Worm (Caenorhabditis elegans) whole organism, L1 larva: ENCODE data around the gene T08G2.2.

Experiments used
- C04F5.9 ChIP-seq: sonication (generic microtip); optimal IDR thresholded peaks from 2 replicates; lab custom pipeline; 2016; ENCODE audit warnings: missing genetic modification characterization, missing compliant biosample characterization
- C16A3.4 ChIP-seq: fragments of 150-350 bp; optimal IDR thresholded peaks from 2 replicates; lab custom pipeline; 2014; ENCODE audit warnings: missing biosample characterization, missing genetic modification characterization
- aha-1 ChIP-seq: fragments of 150-350 bp; optimal IDR thresholded peaks from 2 replicates; lab custom pipeline; 2014; ENCODE audit warnings: missing biosample characterization, missing genetic modification characterization
- ama-1 ChIP-seq: fragments of 150-350 bp; optimal IDR thresholded peaks from 2 replicates; lab custom pipeline; 2014
- blmp-1 ChIP-seq: fragments of 150-350 bp; optimal IDR thresholded peaks from 2 replicates; lab custom pipeline; 2014; ENCODE audit warnings: missing biosample characterization, missing genetic modification characterization
- ceh-63 ChIP-seq: fragments of 200-800 bp; sonication (Bioruptor generic); optimal IDR thresholded peaks from 2 replicates; lab custom pipeline; 2018; ENCODE audit warnings: mild to moderate bottlenecking, missing genetic modification characterization, missing compliant biosample characterization
- ceh-8 ChIP-seq: fragments of 200-800 bp; sonication (Bioruptor generic); optimal IDR thresholded peaks from 2 replicates; lab custom pipeline; 2018; ENCODE audit warnings: mild to moderate bottlenecking, missing genetic modification characterization, moderate library complexity, missing compliant biosample characterization
- ceh-82 ChIP-seq, 3 experiments: fragments of 150-350 bp in 1 of 3; sonication (generic microtip) in 2 of 3; optimal IDR thresholded peaks; 2 replicates each; lab custom pipeline; 2014 to 2017; ENCODE audit warnings: missing biosample characterization in 3 of 3, missing genetic modification characterization in 3 of 3
- ceh-88 ChIP-seq: fragments of 200-800 bp; sonication (Bioruptor generic); IDR thresholded peaks from 2 replicates; pipeline ENCODE4 v1.3.6; 2022; ENCODE audit warnings: missing genetic modification characterization, missing compliant biosample characterization
- ceh-90 ChIP-seq: sonication (generic microtip); optimal IDR thresholded peaks from 2 replicates; lab custom pipeline; 2016; ENCODE audit warnings: missing genetic modification characterization, missing compliant biosample characterization
- ces-1 ChIP-seq: fragments of 150-350 bp; optimal IDR thresholded peaks from 2 replicates; lab custom pipeline; 2014; ENCODE audit warnings: missing biosample characterization, missing genetic modification reagents, missing genetic modification characterization
- dpl-1 ChIP-seq, 3 experiments: fragments of 150-350 bp in 2 of 3; sonication (generic microtip) in 1 of 3; optimal IDR thresholded peaks; 2 replicates each; lab custom pipeline; 2014 to 2017; ENCODE audit warnings: missing biosample characterization in 3 of 3, missing genetic modification characterization in 3 of 3, missing genetic modification reagents in 3 of 3
- efl-1 ChIP-seq, 4 experiments: fragments of 150-350 bp; optimal IDR thresholded peaks in 3 of 4; peaks in 1 of 4; 1 replicate in 1 of 4; 2 replicates in 3 of 4; lab custom pipeline; 2014; ENCODE audit warnings: missing biosample characterization in 2 of 4, missing genetic modification characterization in 2 of 4, missing genetic modification reagents in 2 of 4
- egl-13 ChIP-seq: sonication (generic microtip); optimal IDR thresholded peaks from 2 replicates; lab custom pipeline; 2016; ENCODE audit warnings: missing genotype, missing genetic modification reagents, missing genetic modification characterization, missing compliant biosample characterization
- egl-27 ChIP-seq, 2 experiments: fragments of 150-350 bp in 1 of 2; sonication (generic microtip); optimal IDR thresholded peaks; 3 replicates each; lab custom pipeline; 2017 to 2018; ENCODE audit warnings: missing biosample characterization in 2 of 2, missing genetic modification characterization in 2 of 2, missing genetic modification reagents in 2 of 2
- elt-2 ChIP-seq: sonication (generic microtip); optimal IDR thresholded peaks from 2 replicates; lab custom pipeline; 2016; ENCODE audit warnings: missing genetic modification characterization, mild to moderate bottlenecking, inconsistent platforms, missing compliant biosample characterization, missing genetic modification reagents
- elt-3 ChIP-seq, 6 experiments: fragments of 150-350 bp in 1 of 6; sonication (generic microtip); optimal IDR thresholded peaks; 2 replicates each; lab custom pipeline; 2017 to 2018; ENCODE audit warnings: missing biosample characterization in 6 of 6, missing genetic modification characterization in 6 of 6, inconsistent platforms in 1 of 6
- ets-5 ChIP-seq: fragments of 200-800 bp; sonication (Bioruptor generic); IDR thresholded peaks from 2 replicates; pipeline ENCODE4 v1.3.6; 2022; ENCODE audit warnings: missing genetic modification characterization, missing compliant biosample characterization
- fkh-8 ChIP-seq: sonication (generic microtip); optimal IDR thresholded peaks from 2 replicates; lab custom pipeline; 2016; ENCODE audit warnings: mild to moderate bottlenecking, missing genetic modification characterization, missing compliant biosample characterization
- grh-1 ChIP-seq: fragments of 200-800 bp; sonication (Bioruptor generic); IDR thresholded peaks from 2 replicates; pipeline ENCODE4 v1.3.6; 2022; ENCODE audit warnings: missing genetic modification reagents, missing genetic modification characterization, missing compliant biosample characterization
- hlh-17 ChIP-seq: fragments of 200-800 bp; sonication (Bioruptor generic); optimal IDR thresholded peaks from 2 replicates; lab custom pipeline; 2018; ENCODE audit warnings: missing genetic modification characterization, mild to moderate bottlenecking, missing compliant biosample characterization, moderate library complexity, borderline replicate concordance
- hpl-2 ChIP-seq: fragments of 150-350 bp; optimal IDR thresholded peaks from 2 replicates; lab custom pipeline; 2014; ENCODE audit warnings: missing biosample characterization, missing genetic modification reagents, missing genetic modification characterization
- isw-1 ChIP-seq: fragments of 200-800 bp; sonication (Bioruptor generic); IDR thresholded peaks from 2 replicates; pipeline ENCODE4 v1.3.6; 2022; ENCODE audit warnings: missing genetic modification characterization, missing compliant biosample characterization
- lin-13 ChIP-seq: fragments of 150-350 bp; optimal IDR thresholded peaks from 2 replicates; lab custom pipeline; 2014; ENCODE audit warnings: missing biosample characterization, missing genetic modification reagents, missing genetic modification characterization
- lin-14 ChIP-seq: fragments of 200-800 bp; sonication (Bioruptor generic); optimal IDR thresholded peaks from 2 replicates; lab custom pipeline; 2018; ENCODE audit warnings: mild to moderate bottlenecking, missing genetic modification characterization, moderate library complexity, missing compliant biosample characterization
- lir-3 ChIP-seq: sonication (generic microtip); optimal IDR thresholded peaks from 2 replicates; lab custom pipeline; 2016; ENCODE audit warnings: mild to moderate bottlenecking, missing genetic modification characterization, moderate library complexity, missing compliant biosample characterization; ENCODE audit not compliant: poor library complexity
- mab-9 ChIP-seq: fragments of 200-800 bp; sonication (Bioruptor generic); IDR thresholded peaks from 2 replicates; pipeline ENCODE4 v1.3.6; 2022; ENCODE audit warnings: missing genetic modification reagents, missing genetic modification characterization, missing compliant biosample characterization
- nhr-20 ChIP-seq: sonication (generic microtip); optimal IDR thresholded peaks from 2 replicates; lab custom pipeline; 2016; ENCODE audit warnings: mild to moderate bottlenecking, missing genetic modification characterization, missing compliant biosample characterization
- nhr-47 ChIP-seq: sonication (generic microtip); optimal IDR thresholded peaks from 2 replicates; lab custom pipeline; 2016; ENCODE audit warnings: mild to moderate bottlenecking, missing genetic modification characterization, moderate library complexity, missing compliant biosample characterization
- nhr-71 ChIP-seq: sonication (generic microtip); optimal IDR thresholded peaks from 2 replicates; lab custom pipeline; 2016; ENCODE audit warnings: mild to moderate bottlenecking, missing genetic modification characterization, moderate library complexity, missing compliant biosample characterization
- nhr-84 ChIP-seq: sonication (generic microtip); optimal IDR thresholded peaks from 2 replicates; lab custom pipeline; 2017; ENCODE audit warnings: missing biosample characterization, missing genetic modification characterization
- nhr-85 ChIP-seq: sonication (generic microtip); peaks from one replicate; lab custom pipeline; 2016; ENCODE audit warnings: missing genetic modification characterization, inconsistent platforms, missing compliant biosample characterization
- nhr-90 ChIP-seq: sonication (generic microtip); optimal IDR thresholded peaks from 2 replicates; lab custom pipeline; 2016; ENCODE audit warnings: mild to moderate bottlenecking, missing genetic modification characterization, missing compliant biosample characterization; ENCODE audit not compliant: poor library complexity
- pag-3 ChIP-seq: sonication (generic microtip); optimal IDR thresholded peaks from 2 replicates; lab custom pipeline; 2017; ENCODE audit warnings: missing genetic modification characterization, mild to moderate bottlenecking, missing compliant biosample characterization, antibody characterized with exemption, borderline replicate concordance; ENCODE audit not compliant: insufficient read depth
- rnt-1 ChIP-seq: sonication (generic microtip); optimal IDR thresholded peaks from 2 replicates; lab custom pipeline; 2016; ENCODE audit warnings: mild to moderate bottlenecking, missing genetic modification characterization, moderate library complexity, missing compliant biosample characterization
- snu-23 ChIP-seq: sonication (generic microtip); optimal IDR thresholded peaks from 2 replicates; lab custom pipeline; 2016; ENCODE audit warnings: missing genetic modification characterization, missing compliant biosample characterization
- sox-4 ChIP-seq: sonication (generic microtip); optimal IDR thresholded peaks from 2 replicates; lab custom pipeline; 2016; ENCODE audit warnings: missing genetic modification characterization, missing compliant biosample characterization
- sptf-1 ChIP-seq: fragments of 150-350 bp; optimal IDR thresholded peaks from 2 replicates; lab custom pipeline; 2014; ENCODE audit warnings: missing biosample characterization, missing genetic modification characterization
- sup-37 ChIP-seq: fragments of 200-800 bp; sonication (Bioruptor generic); optimal IDR thresholded peaks from 2 replicates; lab custom pipeline; 2018; ENCODE audit warnings: mild to moderate bottlenecking, missing genetic modification characterization, missing compliant biosample characterization
- unc-30 ChIP-seq: sonication (generic microtip); optimal IDR thresholded peaks from 2 replicates; lab custom pipeline; 2017; ENCODE audit warnings: missing biosample characterization, missing genetic modification characterization
- unc-98 ChIP-seq: fragments of 200-800 bp; sonication (Bioruptor generic); IDR thresholded peaks from 2 replicates; pipeline ENCODE4 v1.3.6; 2022; ENCODE audit warnings: missing genetic modification characterization, missing compliant biosample characterization
- vab-15 ChIP-seq: sonication (generic microtip); optimal IDR thresholded peaks from 2 replicates; lab custom pipeline; 2017; ENCODE audit warnings: missing genotype, mild to moderate bottlenecking, missing genetic modification characterization, missing compliant biosample characterization
- xbp-1 ChIP-seq: sonication (generic microtip); optimal IDR thresholded peaks from 2 replicates; lab custom pipeline; 2016; ENCODE audit warnings: missing genetic modification characterization, missing compliant biosample characterization
- ztf-4 ChIP-seq: fragments of 150-350 bp; optimal IDR thresholded peaks from 2 replicates; lab custom pipeline; 2014; ENCODE audit warnings: missing biosample characterization, missing genetic modification characterization

Gene T08G2.2

ce11 chrX:17221873-17222525, 12.8 kb upstream of the T08G2.2 start, which contains the start of gene rab-6.2:
rab-6.2 (plus strand) TSS chrX:17222475.
- TF ChIP-seq lin-14 (GFP tag; lab: Kevin White, UChicago) (peak; percentile 61), nhr-85 (tag; lab: Kevin White, UChicago) (peak; percentile 38), blmp-1 (tag; lab: Kevin White, UChicago) (peak; percentile 64), unc-98 (GFP tag; lab: Robert Waterston, UW) (no peak), snu-23 (GFP tag; lab: Kevin White, UChicago) (peak; percentile 6)

ce11 chrX:17217050-17217813, 8.1 kb upstream of the T08G2.2 start, which contains the start of gene acdh-7:
acdh-7 (minus strand) TSS chrX:17217105.
- TF ChIP-seq nhr-20 (tag; lab: Kevin White, UChicago) (peak; percentile 12), lin-14 (GFP tag; lab: Kevin White, UChicago) (peak; percentile 26), rnt-1 (tag; lab: Kevin White, UChicago) (peak; percentile 42), elt-2 (tag; lab: Kevin White, UChicago) (peak; percentile 24), ces-1 (no peak), mab-9 (no peak), elt-3 (tag; optimal IDR thresholded peaks at IDR 0.05; lab: Kevin White, UChicago) (peak in 2 of 6 experiments; percentile 3 to 69), nhr-85 (tag; lab: Kevin White, UChicago) (no peak), C04F5.9 (no peak), ama-1 (lab: Kevin White, UChicago) (no peak), nhr-84 (no peak), ztf-4 (tag; lab: Kevin White, UChicago) (no peak), nhr-47 (tag; lab: Kevin White, UChicago) (no peak), blmp-1 (tag; lab: Kevin White, UChicago) (peak; percentile 66), nhr-90 (no peak), vab-15 (tag; lab: Kevin White, UChicago) (no peak), nhr-71 (peak; percentile 21), unc-30 (tag; lab: Kevin White, UChicago) (no peak)
- TF ChIP-seq, all 84 proteins: peak for 7

- TF ChIP-seq unc-98 (GFP tag; lab: Robert Waterston, UW): no peak
- peak; percentile 89 for TF ChIP-seq xbp-1
- TF ChIP-seq hpl-2 (GFP tag; lab: Kevin White, UChicago): no peak
- TF ChIP-seq ceh-8 (GFP tag; lab: Kevin White, UChicago): no peak
- no peak for TF ChIP-seq ceh-63
- peak; percentile 85 for TF ChIP-seq nhr-20 (tag; lab: Kevin White, UChicago)
- no peak for TF ChIP-seq ceh-82 (tag; optimal IDR thresholded peaks at IDR 0.05; lab: Kevin White, UChicago)
- TF ChIP-seq egl-13 (tag; lab: Kevin White, UChicago): no peak
- TF ChIP-seq hlh-17 (GFP tag; lab: Kevin White, UChicago): no peak
- TF ChIP-seq C16A3.4 (tag; lab: Kevin White, UChicago): peak; percentile 26
- no peak for TF ChIP-seq egl-27 (tag; optimal IDR thresholded peaks at IDR 0.05; lab: Kevin White, UChicago)
- no peak for TF ChIP-seq C04F5.9
- no peak for TF ChIP-seq sptf-1 (tag; lab: Kevin White, UChicago)
- peak; percentile 28 for TF ChIP-seq lir-3
- TF ChIP-seq unc-30 (tag; lab: Kevin White, UChicago): no peak
- peak; percentile 11 for TF ChIP-seq lin-13 (GFP tag; lab: Kevin White, UChicago)
- TF ChIP-seq isw-1: no peak
- TF ChIP-seq sup-37 (GFP tag; lab: Kevin White, UChicago): no peak
- TF ChIP-seq ceh-90 (tag; lab: Kevin White, UChicago): no peak
- TF ChIP-seq sox-4 (tag; lab: Kevin White, UChicago): no peak
- TF ChIP-seq mab-9: no peak
- TF ChIP-seq dpl-1 (GFP tag; optimal IDR thresholded peaks at IDR 0.05; lab: Kevin White, UChicago): no peak
- no peak for TF ChIP-seq efl-1 (optimal IDR thresholded peaks at IDR 0.05; lab: Kevin White, UChicago)
- TF ChIP-seq efl-1 (GFP tag; optimal IDR thresholded peaks at IDR 0.05 in 1 of 2; lab: Kevin White, UChicago): no peak
- TF ChIP-seq rnt-1 (tag; lab: Kevin White, UChicago): peak; percentile 58
- no peak for TF ChIP-seq ceh-88 (GFP tag; lab: Robert Waterston, UW)
- TF ChIP-seq nhr-84: no peak
- no peak for TF ChIP-seq fkh-8 (tag; lab: Kevin White, UChicago)
- no peak for TF ChIP-seq aha-1 (tag; lab: Kevin White, UChicago)
- no peak for TF ChIP-seq grh-1
- TF ChIP-seq ets-5 (GFP tag; lab: Robert Waterston, UW): no peak
- no peak for TF ChIP-seq ces-1
- no peak for TF ChIP-seq pag-3 (tag; lab: Kevin White, UChicago)
Observed at ce11 chrX:17216178-17216577, 7.0 kb upstream of the T08G2.2 start.
